Fruit fly (Drosophila melanogaster) whole organism, embryonic: ENCODE measurements around the gene SclB.
A peak's percentile ranks its signal among the peaks of the same experiment; 100 is the strongest.

Experiments used
- Asciz ChIP-seq: fragments of 200-800 bp; sonication (Bioruptor generic); optimal IDR thresholded peaks from 2 replicates; lab custom pipeline; 2017; ENCODE audit warnings: missing biosample characterization, mild to moderate bottlenecking, missing genetic modification characterization, missing genetic modification reagents
- Bdp1 ChIP-seq: fragments of 200-800 bp; sonication (Bioruptor generic); optimal IDR thresholded peaks from 3 replicates; lab custom pipeline; 2016; ENCODE audit warnings: missing biosample characterization, missing genetic modification characterization
- Bgb ChIP-seq: fragments of 200-800 bp; sonication (Bioruptor generic); IDR thresholded peaks from 2 replicates; pipeline ENCODE4 v1.3.6; 2022; ENCODE audit warnings: missing biosample characterization, missing genetic modification characterization; ENCODE audit not compliant: partially characterized antibody
- CG10274 ChIP-seq: fragments of 200-800 bp; sonication (Bioruptor generic); optimal IDR thresholded peaks from 3 replicates; lab custom pipeline; 2017; ENCODE audit warnings: missing biosample characterization, mild to moderate bottlenecking, missing genetic modification characterization
- CG10366 ChIP-seq: fragments of 200-800 bp; sonication (Bioruptor generic); IDR thresholded peaks from 2 replicates; pipeline ENCODE4 v1.3.6; 2022; ENCODE audit warnings: missing biosample characterization, missing genetic modification characterization
- CG12744 ChIP-seq: fragments of 200-800 bp; sonication (Bioruptor generic); optimal IDR thresholded peaks from 2 replicates; lab custom pipeline; 2016; ENCODE audit warnings: missing biosample characterization, missing genetic modification characterization
- CG13775 ChIP-seq: fragments of 200-800 bp; sonication (Bioruptor generic); optimal IDR thresholded peaks from 3 replicates; lab custom pipeline; 2017; ENCODE audit warnings: missing biosample characterization, mild to moderate bottlenecking, missing genetic modification characterization
- CG14441 ChIP-seq: fragments of 200-800 bp; sonication (Bioruptor generic); IDR thresholded peaks from 2 replicates; pipeline ENCODE4 v1.3.6; 2022; ENCODE audit warnings: missing biosample characterization, missing genetic modification characterization
- CG15514 ChIP-seq: fragments of 200-800 bp; sonication (Bioruptor generic); optimal IDR thresholded peaks from 3 replicates; lab custom pipeline; 2017; ENCODE audit warnings: missing biosample characterization, missing genetic modification characterization, mild to moderate bottlenecking, moderate library complexity, missing genetic modification reagents
- CG1602 ChIP-seq: fragments of 200-800 bp; sonication (Bioruptor generic); optimal IDR thresholded peaks from 3 replicates; lab custom pipeline; 2016; ENCODE audit warnings: missing biosample characterization, missing genetic modification characterization
- CG16813 ChIP-seq: fragments of 200-800 bp; sonication (Bioruptor generic); IDR thresholded peaks from 3 replicates; pipeline ENCODE4 v1.3.6; 2022; ENCODE audit warnings: missing biosample characterization, missing genetic modification characterization; ENCODE audit not compliant: partially characterized antibody
- CG1792 ChIP-seq: fragments of 200-800 bp; sonication (Bioruptor generic); optimal IDR thresholded peaks from 2 replicates; lab custom pipeline; 2016; ENCODE audit warnings: missing biosample characterization, missing genetic modification characterization
- CG2875 ChIP-seq: fragments of 200-800 bp; sonication (Bioruptor generic); optimal IDR thresholded peaks from 2 replicates; lab custom pipeline; 2017; ENCODE audit warnings: missing biosample characterization, mild to moderate bottlenecking, missing genetic modification characterization, missing genetic modification reagents
- CG3407 ChIP-seq: fragments of 200-800 bp; sonication (Bioruptor generic); optimal IDR thresholded peaks from 2 replicates; lab custom pipeline; 2018; ENCODE audit warnings: missing biosample characterization, mild to moderate bottlenecking, missing genetic modification characterization
- CG3995 ChIP-seq: fragments of 200-800 bp; sonication (Bioruptor generic); optimal IDR thresholded peaks from 3 replicates; lab custom pipeline; 2016; ENCODE audit warnings: missing biosample characterization, missing genetic modification characterization
- CG4282 ChIP-seq: fragments of 200-800 bp; sonication (Bioruptor generic); optimal IDR thresholded peaks from 2 replicates; lab custom pipeline; 2016; ENCODE audit warnings: missing biosample characterization, missing genetic modification characterization
- CG4360 ChIP-seq: fragments of 200-800 bp; sonication (Bioruptor generic); IDR thresholded peaks from 2 replicates; pipeline ENCODE4 v1.3.6; 2022; ENCODE audit warnings: missing biosample characterization, missing genetic modification characterization
- CG4617 ChIP-seq: fragments of 200-800 bp; sonication (Bioruptor generic); optimal IDR thresholded peaks from 3 replicates; lab custom pipeline; 2016; ENCODE audit warnings: missing biosample characterization, missing genetic modification characterization, borderline replicate concordance
- CG4730 ChIP-seq: fragments of 200-800 bp; sonication (Bioruptor generic); IDR thresholded peaks from 2 replicates; pipeline ENCODE4 v1.3.6; 2022; ENCODE audit warnings: missing biosample characterization, missing genetic modification characterization
- CG4820 ChIP-seq: fragments of 200-800 bp; sonication (Bioruptor generic); optimal IDR thresholded peaks from 3 replicates; lab custom pipeline; 2016; ENCODE audit warnings: missing biosample characterization, missing genetic modification characterization
- CG5953 ChIP-seq: fragments of 200-800 bp; sonication (Bioruptor generic); IDR thresholded peaks from 2 replicates; pipeline ENCODE4 v1.3.6; 2022; ENCODE audit warnings: missing biosample characterization, missing genetic modification characterization
- CG6689 ChIP-seq: fragments of 200-800 bp; sonication (Bioruptor generic); IDR thresholded peaks from 2 replicates; pipeline ENCODE4 v1.3.6; 2022; ENCODE audit warnings: missing biosample characterization, missing genetic modification characterization
- CG7745 ChIP-seq: fragments of 200-800 bp; sonication (Bioruptor generic); optimal IDR thresholded peaks from 2 replicates; lab custom pipeline; 2018; ENCODE audit warnings: missing biosample characterization, mild to moderate bottlenecking, missing genetic modification characterization, moderate library complexity
- CG8281 ChIP-seq: fragments of 200-800 bp; sonication (Bioruptor generic); optimal IDR thresholded peaks from 2 replicates; lab custom pipeline; 2018; ENCODE audit warnings: missing biosample characterization, mild to moderate bottlenecking, missing genetic modification characterization, moderate library complexity
- CG8924 ChIP-seq: fragments of 200-800 bp; optimal IDR thresholded peaks from 3 replicates; lab custom pipeline; 2019; ENCODE audit warnings: missing biosample characterization, mild to moderate bottlenecking, missing genetic modification characterization, moderate library complexity
- CoRest ChIP-seq: fragments of 200-800 bp; sonication (Bioruptor generic); optimal IDR thresholded peaks from 3 replicates; lab custom pipeline; 2018; ENCODE audit warnings: missing biosample characterization, mild to moderate bottlenecking, missing genetic modification characterization, moderate library complexity
- Dip2 ChIP-seq: fragments of 200-800 bp; sonication (Bioruptor generic); IDR thresholded peaks from 2 replicates; pipeline ENCODE4 v1.3.6; 2022; ENCODE audit warnings: missing biosample characterization, missing genetic modification characterization
- Oaz ChIP-seq: fragments of 200-800 bp; sonication (Bioruptor generic); IDR thresholded peaks from 2 replicates; pipeline ENCODE4 v1.3.6; 2022; ENCODE audit warnings: missing biosample characterization, missing genetic modification characterization
- Pdp1 ChIP-seq, 2 experiments: fragments of 200-800 bp; sonication (Bioruptor generic); optimal IDR thresholded peaks; 3 replicates each; lab custom pipeline; 2016; ENCODE audit warnings: missing biosample characterization in 2 of 2, missing genetic modification characterization in 2 of 2, mild to moderate bottlenecking in 1 of 2, moderate library complexity in 1 of 2
- Ravus ChIP-seq: fragments of 200-800 bp; sonication (Bioruptor generic); IDR thresholded peaks from 2 replicates; pipeline ENCODE4 v1.3.6; 2022; ENCODE audit warnings: missing biosample characterization, missing genetic modification characterization
- Rfx ChIP-seq: fragments of 200-800 bp; sonication (Bioruptor generic); IDR thresholded peaks from 2 replicates; pipeline ENCODE4 v1.3.6; 2022; ENCODE audit warnings: missing biosample characterization, missing genetic modification characterization
- Sry-β ChIP-seq: fragments of 200-800 bp; sonication (Bioruptor generic); optimal IDR thresholded peaks from 2 replicates; lab custom pipeline; 2018; ENCODE audit warnings: missing biosample characterization, mild to moderate bottlenecking, missing genetic modification characterization, moderate library complexity
- br ChIP-seq: fragments of >200 bp; optimal IDR thresholded peaks from 2 replicates; lab custom pipeline; 2017
- chm ChIP-seq: fragments of 200-800 bp; sonication (Bioruptor generic); IDR thresholded peaks from 2 replicates; pipeline ENCODE4 v1.3.6; 2022; ENCODE audit warnings: missing biosample characterization, missing genetic modification characterization
- disco-r ChIP-seq: fragments of 200-800 bp; sonication (Bioruptor generic); optimal IDR thresholded peaks from 2 replicates; lab custom pipeline; 2016; ENCODE audit warnings: missing biosample characterization, missing genetic modification characterization
- ewg ChIP-seq: fragments of 200-800 bp; sonication (Bioruptor generic); optimal IDR thresholded peaks from 3 replicates; lab custom pipeline; 2017; ENCODE audit warnings: mild to moderate bottlenecking, missing biosample characterization, missing genetic modification reagents, missing genetic modification characterization
- ind ChIP-seq: fragments of 200-800 bp; sonication (Bioruptor generic); optimal IDR thresholded peaks from 3 replicates; lab custom pipeline; 2016; ENCODE audit warnings: missing biosample characterization, missing genetic modification characterization
- jigr1 ChIP-seq: fragments of 200-800 bp; sonication (Bioruptor generic); IDR thresholded peaks from 3 replicates; pipeline ENCODE4 v1.3.6; 2022; ENCODE audit warnings: missing biosample characterization, missing genetic modification characterization
- p53 ChIP-seq: fragments of 200-800 bp; sonication (Bioruptor generic); optimal IDR thresholded peaks from 2 replicates; lab custom pipeline; 2016; ENCODE audit warnings: missing biosample characterization, missing genetic modification characterization
- pnt ChIP-seq: fragments of 200-800 bp; sonication (Bioruptor generic); optimal IDR thresholded peaks from 3 replicates; lab custom pipeline; 2016; ENCODE audit warnings: missing biosample characterization, missing genetic modification characterization
- run ChIP-seq: fragments of 200-800 bp; sonication (Bioruptor generic); optimal IDR thresholded peaks from 3 replicates; lab custom pipeline; 2018; ENCODE audit warnings: missing biosample characterization, mild to moderate bottlenecking, missing genetic modification characterization
- sisA ChIP-seq: fragments of 200-800 bp; sonication (Bioruptor generic); IDR thresholded peaks from 2 replicates; pipeline ENCODE4 v1.3.6; 2022; ENCODE audit warnings: missing biosample characterization, missing genetic modification characterization
- slbo ChIP-seq: fragments of 200-800 bp; sonication (Bioruptor generic); IDR thresholded peaks from 2 replicates; pipeline ENCODE4 v1.3.6; 2022; ENCODE audit warnings: missing biosample characterization, missing genetic modification characterization
- slou ChIP-seq: fragments of 200-800 bp; sonication (Bioruptor generic); optimal IDR thresholded peaks from 3 replicates; lab custom pipeline; 2016; ENCODE audit warnings: missing biosample characterization, missing genetic modification characterization
- ssp ChIP-seq: fragments of 200-800 bp; sonication (Bioruptor generic); IDR thresholded peaks from 2 replicates; pipeline ENCODE4 v1.3.6; 2022; ENCODE audit warnings: missing biosample characterization, missing genetic modification characterization
- stc ChIP-seq: fragments of 200-800 bp; sonication (Bioruptor generic); IDR thresholded peaks from 2 replicates; pipeline ENCODE4 v1.3.6; 2022; ENCODE audit warnings: missing biosample characterization, missing genetic modification characterization
- sug ChIP-seq: fragments of 200-800 bp; optimal IDR thresholded peaks from 2 replicates; lab custom pipeline; 2019; ENCODE audit warnings: missing biosample characterization, mild to moderate bottlenecking, missing genetic modification characterization, moderate library complexity
- tx ChIP-seq: fragments of 200-800 bp; sonication (Bioruptor generic); optimal IDR thresholded peaks from 2 replicates; lab custom pipeline; 2016; ENCODE audit warnings: missing biosample characterization, missing genetic modification characterization
- wek ChIP-seq: fragments of 200-800 bp; sonication (Bioruptor generic); optimal IDR thresholded peaks from 3 replicates; lab custom pipeline; 2018; ENCODE audit warnings: missing biosample characterization, mild to moderate bottlenecking, missing genetic modification characterization, moderate library complexity

Gene SclB

dm6 chr2L:16887660-16888573 lies 50.1 kb downstream of the SclB start, which contains the start of the genes osi and tweek (continued):
- TF ChIP-seq CG10366 (GFP tag; lab: Robert Waterston, UW): peak; percentile 21; the same call in 1 of the 2 replicates
- peak; percentile 87 for TF ChIP-seq Rfx (GFP tag; lab: Robert Waterston, UW)
- TF ChIP-seq CG3407 (GFP tag; lab: Kevin White, UChicago): no peak
- peak; percentile 5 for TF ChIP-seq CG4617
- TF ChIP-seq CG15514 (GFP tag; lab: Kevin White, UChicago): peak; percentile 64
- TF ChIP-seq Oaz (GFP tag; lab: Robert Waterston, UW): 0 out of 2 replicates have a peak, but pooled peaks have one; percentile 21
- TF ChIP-seq tx: peak; percentile 11
- no peak for TF ChIP-seq chm (GFP tag; lab: Robert Waterston, UW)
- TF ChIP-seq ssp (GFP tag; lab: Robert Waterston, UW): peak; percentile 40
- TF ChIP-seq CoRest (tag; lab: Kevin White, UChicago): peak; percentile 81
- TF ChIP-seq Dip2: no peak
- TF ChIP-seq sisA (GFP tag; lab: Robert Waterston, UW): peak; percentile 54; the same call in 1 of the 2 replicates
- peak; percentile 94 for TF ChIP-seq CG3995
- no peak for TF ChIP-seq CG10274 (GFP tag; lab: Kevin White, UChicago)
- peak; percentile 25 for TF ChIP-seq disco-r
- no peak for TF ChIP-seq run (tag; lab: Kevin White, UChicago)
- TF ChIP-seq br: no peak
- no peak for TF ChIP-seq CG6689 (GFP tag; lab: Robert Waterston, UW)
- TF ChIP-seq CG7745: no peak
- TF ChIP-seq CG8924 (tag; lab: Kevin White, UChicago): peak; percentile 66
- peak; percentile 44 for TF ChIP-seq ewg
- no peak for TF ChIP-seq Ravus (GFP tag; lab: Robert Waterston, UW)
- TF ChIP-seq Pdp1 (GFP tag; optimal IDR thresholded peaks at IDR 0.05; lab: Kevin White, UChicago): peak; percentile 33 to 93
- TF ChIP-seq CG16813 (GFP tag; lab: Robert Waterston, UW): peak; percentile 88
- TF ChIP-seq Sry-β (GFP tag; lab: Kevin White, UChicago): peak; percentile 69
- no peak for TF ChIP-seq stc (GFP tag; lab: Robert Waterston, UW)
- no peak for TF ChIP-seq Asciz (GFP tag; lab: Kevin White, UChicago)
- TF ChIP-seq slbo (GFP tag; lab: Robert Waterston, UW): peak; percentile 89
- peak; percentile 32 for TF ChIP-seq pnt (GFP tag; lab: Kevin White, UChicago)
- TF ChIP-seq CG4282: no peak
- TF ChIP-seq jigr1 (GFP tag; lab: Robert Waterston, UW): no peak
- no peak for TF ChIP-seq CG4360 (GFP tag; lab: Robert Waterston, UW)
- peak; percentile 30; the same call in 1 of the 2 replicates for TF ChIP-seq CG14441 (GFP tag; lab: Robert Waterston, UW)
- TF ChIP-seq CG12744 (GFP tag; lab: Kevin White, UChicago): no peak
- no peak for TF ChIP-seq CG1792 (GFP tag; lab: Kevin White, UChicago)
- TF ChIP-seq p53: no peak
- TF ChIP-seq CG2875 (GFP tag; lab: Kevin White, UChicago): no peak
- TF ChIP-seq CG4730 (GFP tag; lab: Robert Waterston, UW): no peak
- no peak for TF ChIP-seq CG8281 (tag; lab: Kevin White, UChicago)
- TF ChIP-seq Bdp1 (GFP tag; lab: Kevin White, UChicago): peak; percentile 5
- peak; percentile 83 for TF ChIP-seq CG13775 (GFP tag; lab: Kevin White, UChicago)
- no peak for TF ChIP-seq CG5953 (GFP tag; lab: Robert Waterston, UW)
- TF ChIP-seq Bgb: peak; percentile 94
- peak; percentile 70 for TF ChIP-seq CG1602 (GFP tag; lab: Kevin White, UChicago)
- TF ChIP-seq CG4820: peak; percentile 47
- peak; percentile 55 for TF ChIP-seq wek
- TF ChIP-seq slou: peak; percentile 54
- peak; percentile 57 for TF ChIP-seq sug (tag; lab: Kevin White, UChicago)
- TF ChIP-seq ind (GFP tag; lab: Kevin White, UChicago): peak; percentile 42
